ENCODE assay signal across 5 worm cellular contexts in the genomic region with DNA sequence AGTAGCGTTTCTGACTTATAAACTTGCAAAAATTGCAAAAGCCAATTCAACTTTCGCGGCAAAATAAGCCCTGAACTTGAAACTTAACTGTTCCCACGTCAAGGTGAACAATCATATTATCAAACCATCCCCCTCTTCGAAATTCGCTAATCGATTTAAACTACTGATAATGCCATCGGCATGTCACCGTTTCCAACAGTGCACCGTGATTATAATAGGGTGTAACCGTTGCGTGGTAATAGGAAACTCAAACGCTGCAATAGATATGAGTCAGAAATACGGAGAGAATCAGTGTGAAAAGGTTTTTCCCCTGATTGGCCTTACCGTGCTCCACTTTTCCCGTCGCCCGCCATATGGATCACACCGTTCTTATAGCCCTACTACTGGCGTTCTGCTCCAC.
TF ChIP-seq lines count a peak whose summit lies in the region.

No protein-coding gene starts in this region.

TF ChIP-seq in whole organism, L1 larva, 84 proteins besides CTCF, POLR2A, EP300 and RAD21:
- TF ChIP-seq hlh-4 (tag; optimal IDR thresholded peaks at IDR 0.05; lab: Kevin White, UChicago) (no peak), elt-2 (tag; optimal IDR thresholded peaks at IDR 0.05; lab: Kevin White, UChicago) (peak; percentile 46), isw-1 (GFP tag; IDR thresholded peaks at IDR 0.05; lab: Robert Waterston, UW) (no peak), pqm-1 (tag; optimal IDR thresholded peaks at IDR 0.05; lab: Kevin White, UChicago) (no peak), nhr-12 (tag; optimal IDR thresholded peaks at IDR 0.05; lab: Kevin White, UChicago) (no peak), ceh-82 (tag; optimal IDR thresholded peaks at IDR 0.05; lab: Kevin White, UChicago) (no peak), lin-13 (GFP tag; optimal IDR thresholded peaks at IDR 0.05; lab: Kevin White, UChicago) (no peak), efl-1 (optimal IDR thresholded peaks at IDR 0.05; lab: Kevin White, UChicago) (no peak), efl-1 (GFP tag; optimal IDR thresholded peaks at IDR 0.05 in 1 of 2; lab: Kevin White, UChicago) (peak in 1 of 2 experiments; percentile 3)

TF ChIP-seq in whole organism, L2 larva, 48 proteins besides CTCF, POLR2A, EP300 and RAD21:
- TF ChIP-seq crh-2 (tag; optimal IDR thresholded peaks at IDR 0.05; lab: Kevin White, UChicago) (peak; percentile 58), fos-1 (tag; optimal IDR thresholded peaks at IDR 0.05; lab: Kevin White, UChicago) (peak; percentile 99), sma-9 (GFP tag; optimal IDR thresholded peaks at IDR 0.05; lab: Kevin White, UChicago) (peak; percentile 7), sma-9 (tag; optimal IDR thresholded peaks at IDR 0.05; lab: Kevin White, UChicago) (no peak), nhr-23 (tag; optimal IDR thresholded peaks at IDR 0.05; lab: Kevin White, UChicago) (no peak), nhr-129 (tag; optimal IDR thresholded peaks at IDR 0.05; lab: Kevin White, UChicago) (no peak)
TF ChIP-seq in whole organism, L2 larva: peak in this region for 3.

TF ChIP-seq in whole organism, L3 larva, 47 proteins besides CTCF, POLR2A, EP300 and RAD21:
- TF ChIP-seq pqm-1 (tag; optimal IDR thresholded peaks at IDR 0.05; lab: Kevin White, UChicago): peak; percentile 90
- no peak for TF ChIP-seq nhr-23 (tag; optimal IDR thresholded peaks at IDR 0.05; lab: Kevin White, UChicago)
- TF ChIP-seq elt-2 (tag; optimal IDR thresholded peaks at IDR 0.05; lab: Kevin White, UChicago): peak; percentile 87

TF ChIP-seq in whole organism, L4 larva, 104 proteins besides CTCF, POLR2A, EP300 and RAD21:
- TF ChIP-seq hlh-30 (tag; optimal IDR thresholded peaks at IDR 0.05; lab: Kevin White, UChicago; ENCODE audit: insufficient read depth): peak; percentile 25
- TF ChIP-seq hlh-11 (tag; optimal IDR thresholded peaks at IDR 0.05; lab: Kevin White, UChicago): peak; percentile 73
- no peak for TF ChIP-seq daf-16 (GFP tag; optimal IDR thresholded peaks at IDR 0.05; lab: Kevin White, UChicago)
- peak; percentile 61 for TF ChIP-seq daf-16 (tag; optimal IDR thresholded peaks at IDR 0.05; lab: Kevin White, UChicago)
- TF ChIP-seq pqm-1 (tag; optimal IDR thresholded peaks at IDR 0.05; lab: Kevin White, UChicago): peak; percentile 99
- no peak for TF ChIP-seq dmd-9 (GFP tag; IDR thresholded peaks at IDR 0.05; lab: Robert Waterston, UW)
- no peak for TF ChIP-seq daf-8 (GFP tag; IDR thresholded peaks at IDR 0.05; lab: Robert Waterston, UW)
- no peak for TF ChIP-seq unc-39 (tag; optimal IDR thresholded peaks at IDR 0.05; lab: Kevin White, UChicago)
- TF ChIP-seq nhr-41 (GFP tag; IDR thresholded peaks at IDR 0.05; lab: Robert Waterston, UW): no peak
- no peak for TF ChIP-seq aly-2 (tag; optimal IDR thresholded peaks at IDR 0.05; lab: Kevin White, UChicago)
- peak; percentile 71 for TF ChIP-seq nhr-28 (tag; optimal IDR thresholded peaks at IDR 0.05; lab: Kevin White, UChicago)
- TF ChIP-seq Y5F2A.4 (GFP tag; optimal IDR thresholded peaks at IDR 0.05; lab: Kevin White, UChicago): no peak
- TF ChIP-seq F44E2.7 (GFP tag; IDR thresholded peaks at IDR 0.05; lab: Robert Waterston, UW): no peak
- TF ChIP-seq mes-2 (tag; optimal IDR thresholded peaks at IDR 0.05; lab: Kevin White, UChicago; ENCODE audit: poor library complexity, severe bottlenecking): peak; percentile 37
- no peak for TF ChIP-seq zag-1 (tag; optimal IDR thresholded peaks at IDR 0.05; lab: Kevin White, UChicago)
- TF ChIP-seq php-3 (GFP tag; IDR thresholded peaks at IDR 0.05; lab: Robert Waterston, UW): 0 out of 2 replicates have a peak, but pooled peaks have one; percentile 35
- peak; percentile 21 for TF ChIP-seq nhr-77 (tag; optimal IDR thresholded peaks at IDR 0.05; lab: Kevin White, UChicago)
- TF ChIP-seq fkh-10 (GFP tag; optimal IDR thresholded peaks at IDR 0.05; lab: Kevin White, UChicago): no peak
- no peak for TF ChIP-seq Y75B8A.6 (GFP tag; IDR thresholded peaks at IDR 0.05; lab: Robert Waterston, UW)
- TF ChIP-seq lsy-2 (tag; optimal IDR thresholded peaks at IDR 0.05; lab: Kevin White, UChicago): no peak
- TF ChIP-seq dve-1 (tag; optimal IDR thresholded peaks at IDR 0.05; lab: Kevin White, UChicago; ENCODE audit: insufficient read depth): peak; percentile 65
- peak; percentile 76 for TF ChIP-seq dmd-6 (GFP tag; IDR thresholded peaks at IDR 0.05; lab: Robert Waterston, UW)
- no peak for TF ChIP-seq lin-13 (GFP tag; optimal IDR thresholded peaks at IDR 0.05; lab: Kevin White, UChicago)
- no peak for TF ChIP-seq ceh-44 (GFP tag; IDR thresholded peaks at IDR 0.05; lab: Robert Waterston, UW)
- no peak for TF ChIP-seq F49E8.2 (tag; optimal IDR thresholded peaks at IDR 0.05; lab: Kevin White, UChicago; ENCODE audit: borderline replicate concordance)
- TF ChIP-seq ceh-28 (tag; optimal IDR thresholded peaks at IDR 0.05; lab: Kevin White, UChicago): no peak
- peak; percentile 49 for TF ChIP-seq mxl-3 (GFP tag; optimal IDR thresholded peaks at IDR 0.05; lab: Kevin White, UChicago)
- TF ChIP-seq lin-1 (GFP tag; IDR thresholded peaks at IDR 0.05; lab: Robert Waterston, UW): no peak
- TF ChIP-seq snpc-1.2 (GFP tag; IDR thresholded peaks at IDR 0.05; lab: Robert Waterston, UW): no peak
- no peak for TF ChIP-seq aha-1 (tag; lab: Kevin White, UChicago)
- TF ChIP-seq unc-130 (GFP tag; optimal IDR thresholded peaks at IDR 0.05; lab: Kevin White, UChicago): no peak
- no peak for TF ChIP-seq egl-43 (GFP tag; IDR thresholded peaks at IDR 0.05; lab: Robert Waterston, UW)

TF ChIP-seq in whole organism, young adult, 124 proteins besides CTCF, POLR2A, EP300 and RAD21:
- peak; percentile 93 for TF ChIP-seq nhr-80 (tag; optimal IDR thresholded peaks at IDR 0.05; lab: Kevin White, UChicago)
- no peak for TF ChIP-seq Y79H2A.3 (GFP tag; conservative IDR thresholded peaks at IDR 0.05; lab: Robert Waterston, UW)
- TF ChIP-seq attf-5 (GFP tag; optimal IDR thresholded peaks at IDR 0.05; lab: Kevin White, UChicago): no peak
- no peak for TF ChIP-seq cebp-1 (GFP tag; IDR thresholded peaks at IDR 0.05; lab: Robert Waterston, UW)
- peak; percentile 7 for TF ChIP-seq cebp-1 (tag; optimal IDR thresholded peaks at IDR 0.05; lab: Kevin White, UChicago)
- TF ChIP-seq fkh-3 (tag; optimal IDR thresholded peaks at IDR 0.05; lab: Kevin White, UChicago): no peak
- TF ChIP-seq lin-40 (tag; optimal IDR thresholded peaks at IDR 0.05; lab: Kevin White, UChicago): no peak
- TF ChIP-seq ets-4 (GFP tag; optimal IDR thresholded peaks at IDR 0.05; lab: Kevin White, UChicago): peak; percentile 57
- no peak for TF ChIP-seq F23B12.7 (tag; optimal IDR thresholded peaks at IDR 0.05; lab: Kevin White, UChicago; ENCODE audit: insufficient read depth)
- TF ChIP-seq dox-1 (GFP tag; IDR thresholded peaks at IDR 0.05; lab: Robert Waterston, UW): peak; percentile 63; the same call in 1 of the 2 replicates
- TF ChIP-seq madf-10 (tag; optimal IDR thresholded peaks at IDR 0.05; lab: Kevin White, UChicago): no peak
- peak; percentile 22 to 56 for TF ChIP-seq let-607 (tag; optimal IDR thresholded peaks at IDR 0.05; lab: Kevin White, UChicago)
- TF ChIP-seq nfyb-1 (GFP tag; IDR thresholded peaks at IDR 0.05; lab: Robert Waterston, UW): no peak
- TF ChIP-seq sptf-2 (GFP tag; optimal IDR thresholded peaks at IDR 0.05; lab: Kevin White, UChicago): no peak
- TF ChIP-seq efl-1 (GFP tag; optimal IDR thresholded peaks at IDR 0.05; lab: Kevin White, UChicago): no peak
